Fruit fly (Drosophila melanogaster) whole organism, embryonic: Measurements from ENCODE around the gene Fancl.

ENCODE experiments used
- ATbp ChIP-seq: fragments of 200-800 bp; sonication (Bioruptor generic); optimal IDR thresholded peaks from 2 replicates; lab custom pipeline; 2017; ENCODE audit warnings: missing biosample characterization, mild to moderate bottlenecking, missing genetic modification characterization, missing genetic modification reagents
- Aef1 ChIP-seq: fragments of 200-800 bp; sonication (Bioruptor generic); IDR thresholded peaks from 3 replicates; pipeline ENCODE4 v1.3.6; 2022; ENCODE audit warnings: missing biosample characterization, missing genetic modification characterization
- Bgb ChIP-seq: fragments of 200-800 bp; sonication (Bioruptor generic); IDR thresholded peaks from 2 replicates; pipeline ENCODE4 v1.3.6; 2022; ENCODE audit warnings: missing biosample characterization, missing genetic modification characterization; ENCODE audit not compliant: partially characterized antibody
- Bteb2 ChIP-seq: fragments of 200-800 bp; sonication (Bioruptor generic); optimal IDR thresholded peaks from 2 replicates; lab custom pipeline; 2016; ENCODE audit warnings: missing biosample characterization, missing genetic modification characterization
- CG10543 ChIP-seq: fragments of 200-800 bp; sonication (Bioruptor generic); optimal IDR thresholded peaks from 3 replicates; lab custom pipeline; 2017; ENCODE audit warnings: missing biosample characterization, mild to moderate bottlenecking, missing genetic modification characterization, moderate library complexity
- CG11093 ChIP-seq: fragments of 200-800 bp; sonication (Bioruptor generic); IDR thresholded peaks from 3 replicates; pipeline ENCODE4 v1.3.6; 2022; ENCODE audit warnings: missing biosample characterization, missing genetic modification characterization
- CG11504 ChIP-seq: fragments of 200-800 bp; sonication (Bioruptor generic); optimal IDR thresholded peaks from 3 replicates; lab custom pipeline; 2019; ENCODE audit warnings: missing biosample characterization, mild to moderate bottlenecking, missing genetic modification characterization, moderate library complexity
- CG12391 ChIP-seq: fragments of 200-800 bp; sonication (Bioruptor generic); optimal IDR thresholded peaks from 3 replicates; lab custom pipeline; 2018; ENCODE audit warnings: missing biosample characterization, mild to moderate bottlenecking, missing genetic modification characterization, moderate library complexity
- CG12659 ChIP-seq: fragments of 200-800 bp; sonication (Bioruptor generic); optimal IDR thresholded peaks from 3 replicates; lab custom pipeline; 2017; ENCODE audit warnings: mild to moderate bottlenecking, missing biosample characterization, missing genetic modification reagents, missing genetic modification characterization
- CG13287 ChIP-seq: fragments of 200-800 bp; sonication (Bioruptor generic); IDR thresholded peaks from 2 replicates; pipeline ENCODE4 v1.3.6; 2022; ENCODE audit warnings: missing biosample characterization, missing genetic modification characterization; ENCODE audit not compliant: partially characterized antibody
- CG13424 ChIP-seq: fragments of 200-800 bp; sonication (Bioruptor generic); optimal IDR thresholded peaks from 2 replicates; lab custom pipeline; 2019; ENCODE audit warnings: missing biosample characterization, mild to moderate bottlenecking, missing genetic modification characterization, moderate library complexity
- CG1647 ChIP-seq: fragments of 200-800 bp; sonication (Bioruptor generic); optimal IDR thresholded peaks from 3 replicates; lab custom pipeline; 2016; ENCODE audit warnings: missing biosample characterization, missing genetic modification characterization
- CG17612 ChIP-seq: fragments of 200-800 bp; sonication (Bioruptor generic); IDR thresholded peaks from 2 replicates; pipeline ENCODE4 v1.3.6; 2022; ENCODE audit warnings: missing biosample characterization, missing genetic modification characterization
- CG18262 ChIP-seq: fragments of 200-800 bp; optimal IDR thresholded peaks from 3 replicates; lab custom pipeline; 2019; ENCODE audit warnings: missing biosample characterization, mild to moderate bottlenecking, missing genetic modification characterization, moderate library complexity
- CG2678 ChIP-seq: fragments of 200-800 bp; sonication (Bioruptor generic); optimal IDR thresholded peaks from 3 replicates; lab custom pipeline; 2019; ENCODE audit warnings: missing biosample characterization, mild to moderate bottlenecking, missing genetic modification characterization, moderate library complexity
- CG30403 ChIP-seq: fragments of 200-800 bp; sonication (Bioruptor generic); optimal IDR thresholded peaks from 3 replicates; lab custom pipeline; 2016; ENCODE audit warnings: missing biosample characterization, missing genetic modification characterization
- CG32772 ChIP-seq: fragments of 200-800 bp; sonication (Bioruptor generic); IDR thresholded peaks from 2 replicates; pipeline ENCODE4 v1.3.6; 2022; ENCODE audit warnings: missing biosample characterization, missing genetic modification characterization
- CG5953 ChIP-seq: fragments of 200-800 bp; sonication (Bioruptor generic); IDR thresholded peaks from 2 replicates; pipeline ENCODE4 v1.3.6; 2022; ENCODE audit warnings: missing biosample characterization, missing genetic modification characterization
- CG6175 ChIP-seq: fragments of 200-800 bp; sonication (Bioruptor generic); IDR thresholded peaks from 3 replicates; pipeline ENCODE4 v1.3.6; 2022; ENCODE audit warnings: missing biosample characterization, missing genetic modification characterization
- CG6683 ChIP-seq: fragments of 200-800 bp; sonication (Bioruptor generic); optimal IDR thresholded peaks from 2 replicates; lab custom pipeline; 2017; ENCODE audit warnings: missing biosample characterization, mild to moderate bottlenecking, missing genetic modification characterization, missing genetic modification reagents
- CG8290 ChIP-seq, 3 experiments: fragments of 200-800 bp; sonication (Bioruptor generic); optimal IDR thresholded peaks; 2 replicates each; lab custom pipeline; 2016 to 2019; ENCODE audit warnings: missing biosample characterization in 3 of 3, missing genetic modification characterization in 3 of 3, mild to moderate bottlenecking in 2 of 3, moderate library complexity in 1 of 3
- CTCF ChIP-seq: fragments of 200-800 bp; sonication (Bioruptor generic); optimal IDR thresholded peaks from 2 replicates; lab custom pipeline; 2017; ENCODE audit warnings: missing biosample characterization, mild to moderate bottlenecking, missing genetic modification characterization, moderate library complexity
- E2f2 ChIP-seq: fragments of 200-800 bp; sonication (Bioruptor generic); IDR thresholded peaks from 2 replicates; pipeline ENCODE4 v1.3.6; 2022; ENCODE audit warnings: missing biosample characterization, missing genetic modification characterization
- HHEX ChIP-seq: fragments of 200-800 bp; sonication (Bioruptor generic); optimal IDR thresholded peaks from 3 replicates; lab custom pipeline; 2017; ENCODE audit warnings: missing biosample characterization, mild to moderate bottlenecking, missing genetic modification characterization, missing genetic modification reagents
- Hr3 ChIP-seq: fragments of 200-800 bp; sonication (Bioruptor generic); optimal IDR thresholded peaks from 3 replicates; lab custom pipeline; 2016; ENCODE audit warnings: missing biosample characterization, missing genetic modification characterization
- Kr ChIP-seq: fragments of 200-800 bp; sonication (Bioruptor generic); optimal IDR thresholded peaks from 2 replicates; lab custom pipeline; 2017; ENCODE audit warnings: missing biosample characterization, mild to moderate bottlenecking, missing genetic modification characterization
- Lhr ChIP-seq: fragments of 200-800 bp; sonication (Bioruptor generic); optimal IDR thresholded peaks from 3 replicates; lab custom pipeline; 2017; ENCODE audit warnings: mild to moderate bottlenecking, missing biosample characterization, missing genetic modification reagents, missing genetic modification characterization
- Mes4 ChIP-seq: fragments of 200-800 bp; sonication (Bioruptor generic); optimal IDR thresholded peaks from 2 replicates; lab custom pipeline; 2016; ENCODE audit warnings: missing biosample characterization, missing genetic modification characterization
- Myb ChIP-seq: fragments of 200-800 bp; sonication (Bioruptor generic); optimal IDR thresholded peaks from 2 replicates; lab custom pipeline; 2016; ENCODE audit warnings: missing biosample characterization, missing genetic modification characterization
- NfI ChIP-seq: fragments of 200-800 bp; sonication (Bioruptor generic); optimal IDR thresholded peaks from 3 replicates; lab custom pipeline; 2018; ENCODE audit warnings: missing biosample characterization, mild to moderate bottlenecking, missing genetic modification characterization, moderate library complexity
- Ravus ChIP-seq: fragments of 200-800 bp; sonication (Bioruptor generic); IDR thresholded peaks from 2 replicates; pipeline ENCODE4 v1.3.6; 2022; ENCODE audit warnings: missing biosample characterization, missing genetic modification characterization
- Rfx ChIP-seq: fragments of 200-800 bp; sonication (Bioruptor generic); IDR thresholded peaks from 2 replicates; pipeline ENCODE4 v1.3.6; 2022; ENCODE audit warnings: missing biosample characterization, missing genetic modification characterization
- Sox102F ChIP-seq: fragments of 200-800 bp; sonication (Bioruptor generic); optimal IDR thresholded peaks from 2 replicates; lab custom pipeline; 2018; ENCODE audit warnings: missing biosample characterization, mild to moderate bottlenecking, missing genetic modification characterization, moderate library complexity
- bcd ChIP-seq: fragments of 200-800 bp; sonication (Bioruptor generic); optimal IDR thresholded peaks from 2 replicates; lab custom pipeline; 2017; ENCODE audit warnings: missing biosample characterization, mild to moderate bottlenecking, missing genetic modification characterization
- btn ChIP-seq: fragments of 200-800 bp; sonication (Bioruptor generic); optimal IDR thresholded peaks from 2 replicates; lab custom pipeline; 2016; ENCODE audit warnings: missing biosample characterization, missing genetic modification characterization
- ci ChIP-seq: fragments of 200-800 bp; sonication (Bioruptor generic); IDR thresholded peaks from 3 replicates; pipeline ENCODE4 v1.3.6; 2022; ENCODE audit warnings: missing biosample characterization, missing genetic modification characterization
- danr ChIP-seq: fragments of 200-800 bp; sonication (Bioruptor generic); IDR thresholded peaks from 2 replicates; pipeline ENCODE4 v1.3.6; 2022; ENCODE audit warnings: missing biosample characterization, missing genetic modification characterization
- dmrt99B ChIP-seq: fragments of 200-800 bp; sonication (Bioruptor generic); optimal IDR thresholded peaks from 2 replicates; lab custom pipeline; 2018; ENCODE audit warnings: missing biosample characterization, mild to moderate bottlenecking, missing genetic modification characterization, moderate library complexity
- fd3F ChIP-seq: fragments of 200-800 bp; sonication (Bioruptor generic); optimal IDR thresholded peaks from 2 replicates; lab custom pipeline; 2018; ENCODE audit warnings: missing biosample characterization, mild to moderate bottlenecking, missing genetic modification characterization, moderate library complexity
- gro ChIP-seq: fragments of 200-800 bp; sonication (Bioruptor generic); optimal IDR thresholded peaks from 2 replicates; lab custom pipeline; 2016; ENCODE audit warnings: missing biosample characterization, missing genetic modification characterization
- ind ChIP-seq: fragments of 200-800 bp; sonication (Bioruptor generic); optimal IDR thresholded peaks from 3 replicates; lab custom pipeline; 2016; ENCODE audit warnings: missing biosample characterization, missing genetic modification characterization
- lmd ChIP-seq: fragments of 200-800 bp; sonication (Bioruptor generic); IDR thresholded peaks from 2 replicates; pipeline ENCODE4 v1.3.6; 2022; ENCODE audit warnings: missing biosample characterization, missing genetic modification characterization
- mirr ChIP-seq: fragments of 200-800 bp; sonication (Bioruptor generic); optimal IDR thresholded peaks from 3 replicates; lab custom pipeline; 2018; ENCODE audit warnings: missing biosample characterization, mild to moderate bottlenecking, missing genetic modification characterization
- otp ChIP-seq: fragments of 200-800 bp; sonication (Bioruptor generic); IDR thresholded peaks from 3 replicates; pipeline ENCODE4, ENCODE4 v1.3.6; 2022; ENCODE audit warnings: missing biosample characterization, missing genetic modification characterization
- sens ChIP-seq: fragments of 200-800 bp; sonication (Bioruptor generic); peaks from one replicate; lab custom pipeline; 2016; ENCODE audit warnings: missing biosample characterization, missing genetic modification characterization
- slou ChIP-seq: fragments of 200-800 bp; sonication (Bioruptor generic); optimal IDR thresholded peaks from 3 replicates; lab custom pipeline; 2016; ENCODE audit warnings: missing biosample characterization, missing genetic modification characterization
- tgo ChIP-seq: fragments of 200-800 bp; sonication (Bioruptor generic); IDR thresholded peaks from 3 replicates; pipeline ENCODE4 v1.3.6; 2022; ENCODE audit warnings: missing biosample characterization, missing genetic modification characterization
- ttk ChIP-seq: fragments of 200-800 bp; sonication (Bioruptor generic); IDR thresholded peaks from 2 replicates; pipeline ENCODE4 v2.1.2; 2022; ENCODE audit warnings: missing biosample characterization, missing genetic modification characterization
- unpg ChIP-seq: fragments of 200-800 bp; sonication (Bioruptor generic); optimal IDR thresholded peaks from 3 replicates; lab custom pipeline; 2018; ENCODE audit warnings: missing biosample characterization, mild to moderate bottlenecking, missing genetic modification characterization, moderate library complexity

Fancl gene

dm6 chr3R:10100498-10101196, 48.0 kb upstream of the Fancl start (continued):
- peak; percentile 6 for TF ChIP-seq CG10543 (GFP tag; lab: Kevin White, UChicago)
- peak; percentile 6 for TF ChIP-seq CG2678 (tag; lab: Kevin White, UChicago)
- peak; percentile 99 for TF ChIP-seq Myb (GFP tag; lab: Kevin White, UChicago)
- peak; percentile 33; the same call in 1 of the 2 replicates for TF ChIP-seq lmd (GFP tag; lab: Robert Waterston, UW)
- TF ChIP-seq sens (GFP tag; lab: Kevin White, UChicago): peak; percentile 32
- peak; percentile 32 for TF ChIP-seq CG11504
- peak; percentile 60 for TF ChIP-seq gro
- TF ChIP-seq Rfx (GFP tag; lab: Robert Waterston, UW): peak; percentile 80
- TF ChIP-seq tgo (GFP tag; lab: Robert Waterston, UW): peak; percentile 43; the same call in 1 of the 3 replicates
- TF ChIP-seq dmrt99B (tag; lab: Kevin White, UChicago): peak; percentile 1
- peak; percentile 50 for TF ChIP-seq ind (GFP tag; lab: Kevin White, UChicago)
- TF ChIP-seq Bgb (GFP tag; lab: Robert Waterston, UW): peak; percentile 56; the same call in 1 of the 2 replicates
- peak; percentile 48 for TF ChIP-seq NfI (GFP tag; lab: Kevin White, UChicago)
- TF ChIP-seq CG12659 (GFP tag; lab: Kevin White, UChicago): peak; percentile 52
- TF ChIP-seq Sox102F (GFP tag; lab: Kevin White, UChicago): peak; percentile 31
- TF ChIP-seq CG18262 (tag; lab: Kevin White, UChicago): peak; percentile 4
- peak; percentile 5 for TF ChIP-seq CG6683
- no peak for TF ChIP-seq Hr3 (GFP tag; lab: Kevin White, UChicago)
- peak; percentile 1 for TF ChIP-seq btn (GFP tag; lab: Kevin White, UChicago)
- TF ChIP-seq bcd (GFP tag; lab: Kevin White, UChicago): peak; percentile 52
- no peak for TF ChIP-seq slou (GFP tag; lab: Kevin White, UChicago)
- no peak for TF ChIP-seq danr (GFP tag; lab: Robert Waterston, UW)
- no peak for TF ChIP-seq unpg (GFP tag; lab: Kevin White, UChicago)
- peak; percentile 38; the same call in 1 of the 2 replicates for TF ChIP-seq CG5953 (GFP tag; lab: Robert Waterston, UW)
- peak; percentile 28 for TF ChIP-seq HHEX (GFP tag; lab: Kevin White, UChicago)
- peak; percentile 33; the same call in 1 of the 2 replicates for TF ChIP-seq CG13287 (GFP tag; lab: Robert Waterston, UW)
- peak; percentile 47 for TF ChIP-seq ATbp
- TF ChIP-seq ttk: 0 out of 2 replicates have a peak, but pooled peaks have one; percentile 21
- TF ChIP-seq CG8290 (GFP tag; optimal IDR thresholded peaks at IDR 0.05; lab: Kevin White, UChicago): no peak
- peak in 1 of 2 experiments; percentile 70 for TF ChIP-seq CG8290 (tag; optimal IDR thresholded peaks at IDR 0.05; lab: Kevin White, UChicago)
- TF ChIP-seq mirr (GFP tag; lab: Kevin White, UChicago): no peak
- peak; percentile 32; the same call in 1 of the 2 replicates for TF ChIP-seq CG32772 (GFP tag; lab: Robert Waterston, UW)
- 0 out of 3 replicates have a peak, but pooled peaks have one; percentile 26 for TF ChIP-seq CG6175 (GFP tag; lab: Robert Waterston, UW)
- TF ChIP-seq Lhr (GFP tag; lab: Kevin White, UChicago): peak; percentile 63
- TF ChIP-seq CG1647: no peak
- peak; percentile 11 for TF ChIP-seq CG12391 (tag; lab: Kevin White, UChicago)
- peak; percentile 3 for TF ChIP-seq CG13424 (tag; lab: Kevin White, UChicago)
- no peak for TF ChIP-seq fd3F (GFP tag; lab: Kevin White, UChicago)
- no peak for TF ChIP-seq Kr
- no peak for TF ChIP-seq Mes4 (GFP tag; lab: Kevin White, UChicago)
- TF ChIP-seq CG11093 (GFP tag; lab: Robert Waterston, UW): 0 out of 3 replicates have a peak, but pooled peaks have one; percentile 50
- TF ChIP-seq CG30403 (GFP tag; lab: Kevin White, UChicago): peak; percentile 18
- peak; percentile 99 for TF ChIP-seq CTCF (GFP tag; lab: Kevin White, UChicago)
- TF ChIP-seq Aef1 (GFP tag; lab: Robert Waterston, UW): 0 out of 3 replicates have a peak, but pooled peaks have one; percentile 35
- TF ChIP-seq CG17612 (GFP tag; lab: Robert Waterston, UW): peak; percentile 64; the same call in 1 of the 2 replicates
- TF ChIP-seq otp (GFP tag; lab: Robert Waterston, UW): peak; percentile 51; the same call in 2 of the 3 replicates
- no peak for TF ChIP-seq Ravus (GFP tag; lab: Robert Waterston, UW)
- TF ChIP-seq Bteb2 (GFP tag; lab: Kevin White, UChicago): no peak
- peak; percentile 81 for TF ChIP-seq ci (GFP tag; lab: Robert Waterston, UW)
- peak; percentile 27; the same call in 1 of the 2 replicates for TF ChIP-seq E2f2
